Fruit fly (Drosophila melanogaster) whole organism, embryonic: ENCODE measurements around the gene dbf.
A peak's percentile ranks its signal among the peaks of the same experiment; 100 is the strongest.

Source experiments
- Ada2b ChIP-seq: fragments of 200-800 bp; sonication (Bioruptor generic); IDR thresholded peaks from 2 replicates; pipeline ENCODE4 v1.3.6; 2022; ENCODE audit warnings: missing biosample characterization, missing genetic modification characterization
- Bgb ChIP-seq: fragments of 200-800 bp; sonication (Bioruptor generic); IDR thresholded peaks from 2 replicates; pipeline ENCODE4 v1.3.6; 2022; ENCODE audit warnings: missing biosample characterization, missing genetic modification characterization; ENCODE audit not compliant: partially characterized antibody
- CG10543 ChIP-seq: fragments of 200-800 bp; sonication (Bioruptor generic); optimal IDR thresholded peaks from 3 replicates; lab custom pipeline; 2017; ENCODE audit warnings: missing biosample characterization, mild to moderate bottlenecking, missing genetic modification characterization, moderate library complexity
- CG12104 ChIP-seq: fragments of 200-800 bp; sonication (Bioruptor generic); optimal IDR thresholded peaks from 3 replicates; lab custom pipeline; 2016; ENCODE audit warnings: missing biosample characterization, missing genetic modification characterization
- CG12942 ChIP-seq: fragments of 200-800 bp; sonication (Bioruptor generic); optimal IDR thresholded peaks from 3 replicates; lab custom pipeline; 2016; ENCODE audit warnings: missing biosample characterization, missing genetic modification characterization
- CG13775 ChIP-seq: fragments of 200-800 bp; sonication (Bioruptor generic); optimal IDR thresholded peaks from 3 replicates; lab custom pipeline; 2017; ENCODE audit warnings: missing biosample characterization, mild to moderate bottlenecking, missing genetic modification characterization
- CG15269 ChIP-seq: fragments of 200-800 bp; sonication (Bioruptor generic); optimal IDR thresholded peaks from 2 replicates; lab custom pipeline; 2018; ENCODE audit warnings: missing biosample characterization, mild to moderate bottlenecking, missing genetic modification characterization, moderate library complexity
- CG17361 ChIP-seq: fragments of 200-800 bp; sonication (Bioruptor generic); IDR thresholded peaks from 3 replicates; pipeline ENCODE4 v1.3.6; 2022; ENCODE audit warnings: missing biosample characterization, missing genetic modification characterization
- CG2116 ChIP-seq: fragments of 200-800 bp; sonication (Bioruptor generic); optimal IDR thresholded peaks from 3 replicates; lab custom pipeline; 2018; ENCODE audit warnings: missing biosample characterization, mild to moderate bottlenecking, missing genetic modification characterization
- CG3995 ChIP-seq: fragments of 200-800 bp; sonication (Bioruptor generic); optimal IDR thresholded peaks from 3 replicates; lab custom pipeline; 2016; ENCODE audit warnings: missing biosample characterization, missing genetic modification characterization
- CG6765 ChIP-seq: fragments of 200-800 bp; sonication (Bioruptor generic); optimal IDR thresholded peaks from 3 replicates; lab custom pipeline; 2017; ENCODE audit warnings: missing biosample characterization, mild to moderate bottlenecking, missing genetic modification characterization
- CG6854 ChIP-seq: fragments of 200-800 bp; sonication (Bioruptor generic); optimal IDR thresholded peaks from 3 replicates; lab custom pipeline; 2017; ENCODE audit warnings: missing biosample characterization, mild to moderate bottlenecking, missing genetic modification characterization
- CG7839 ChIP-seq: fragments of 200-800 bp; sonication (Bioruptor generic); optimal IDR thresholded peaks from 3 replicates; lab custom pipeline; 2018; ENCODE audit warnings: missing biosample characterization, mild to moderate bottlenecking, missing genetic modification characterization, moderate library complexity
- CG9727 ChIP-seq: fragments of 200-800 bp; sonication (Bioruptor generic); optimal IDR thresholded peaks from 3 replicates; lab custom pipeline; 2017; ENCODE audit warnings: missing biosample characterization, mild to moderate bottlenecking, missing genetic modification characterization
- CG9817 ChIP-seq: fragments of 200-800 bp; sonication (Bioruptor generic); optimal IDR thresholded peaks from 2 replicates; lab custom pipeline; 2018; ENCODE audit warnings: missing biosample characterization, mild to moderate bottlenecking, missing genetic modification characterization, moderate library complexity
- Dfd ChIP-seq, 2 experiments: fragments of >200 bp; optimal IDR thresholded peaks; 2 replicates each; lab custom pipeline; 2017; ENCODE audit warnings: missing biosample characterization in 2 of 2, missing genetic modification characterization in 2 of 2
- Dp ChIP-seq: fragments of 200-800 bp; sonication (Bioruptor generic); optimal IDR thresholded peaks from 2 replicates; lab custom pipeline; 2018; ENCODE audit warnings: missing biosample characterization, mild to moderate bottlenecking, missing genetic modification characterization, moderate library complexity
- Hand ChIP-seq: fragments of 200-800 bp; sonication (Bioruptor generic); optimal IDR thresholded peaks from 2 replicates; lab custom pipeline; 2017; ENCODE audit warnings: mild to moderate bottlenecking, missing biosample characterization, missing genetic modification reagents, missing genetic modification characterization
- Hr78 ChIP-seq, 2 experiments: fragments of 200-800 bp in 1 of 2; fragments of >200 bp in 1 of 2; sonication (Bioruptor generic) in 1 of 2; optimal IDR thresholded peaks; 2 replicates each; lab custom pipeline; 2017 to 2019; ENCODE audit warnings: missing biosample characterization in 2 of 2, missing genetic modification characterization in 2 of 2, mild to moderate bottlenecking in 1 of 2, moderate library complexity in 1 of 2
- Jarid2 ChIP-seq: fragments of 200-800 bp; sonication (Bioruptor generic); optimal IDR thresholded peaks from 3 replicates; lab custom pipeline; 2017; ENCODE audit warnings: mild to moderate bottlenecking, missing biosample characterization, missing genetic modification reagents, missing genetic modification characterization
- Lpt ChIP-seq: fragments of >200 bp; optimal IDR thresholded peaks from 2 replicates; lab custom pipeline; 2018; ENCODE audit warnings: missing biosample characterization, missing genetic modification characterization
- Nf-YC ChIP-seq: fragments of 200-800 bp; optimal IDR thresholded peaks from 3 replicates; lab custom pipeline; 2019; ENCODE audit warnings: missing biosample characterization, mild to moderate bottlenecking, missing genetic modification characterization, moderate library complexity
- Oli ChIP-seq: fragments of 200-800 bp; sonication (Bioruptor generic); optimal IDR thresholded peaks from 2 replicates; lab custom pipeline; 2018; ENCODE audit warnings: missing biosample characterization, mild to moderate bottlenecking, missing genetic modification characterization, moderate library complexity
- Opbp ChIP-seq: fragments of 200-800 bp; sonication (Bioruptor generic); IDR thresholded peaks from 3 replicates; pipeline ENCODE4 v1.3.6; 2022; ENCODE audit warnings: missing biosample characterization, missing genetic modification characterization; ENCODE audit not compliant: partially characterized antibody
- Scr ChIP-seq: fragments of 200-800 bp; sonication (Bioruptor generic); IDR thresholded peaks from 2 replicates; pipeline ENCODE4 v1.3.6; 2022; ENCODE audit warnings: missing biosample characterization, missing genetic modification characterization; ENCODE audit not compliant: partially characterized antibody
- Side ChIP-seq: fragments of 200-800 bp; sonication (Bioruptor generic); optimal IDR thresholded peaks from 2 replicates; lab custom pipeline; 2016; ENCODE audit warnings: missing biosample characterization, missing genetic modification characterization
- Ssrp ChIP-seq: fragments of 200-800 bp; sonication (Bioruptor generic); optimal IDR thresholded peaks from 2 replicates; lab custom pipeline; 2018; ENCODE audit warnings: missing biosample characterization, mild to moderate bottlenecking, missing genetic modification characterization, moderate library complexity
- ab ChIP-seq: fragments of 200-800 bp; sonication (Bioruptor generic); optimal IDR thresholded peaks from 2 replicates; lab custom pipeline; 2016; ENCODE audit warnings: missing biosample characterization, missing genetic modification characterization
- ase ChIP-seq: fragments of 200-800 bp; sonication (Bioruptor generic); IDR thresholded peaks from 3 replicates; pipeline ENCODE4 v1.3.6; 2022; ENCODE audit warnings: missing biosample characterization, missing genetic modification characterization
- az2 ChIP-seq: fragments of 200-800 bp; sonication (Bioruptor generic); optimal IDR thresholded peaks from 3 replicates; lab custom pipeline; 2016; ENCODE audit warnings: missing biosample characterization, missing genetic modification characterization
- bcd ChIP-seq: fragments of 200-800 bp; sonication (Bioruptor generic); optimal IDR thresholded peaks from 2 replicates; lab custom pipeline; 2017; ENCODE audit warnings: missing biosample characterization, mild to moderate bottlenecking, missing genetic modification characterization
- cad ChIP-seq: fragments of >200 bp; optimal IDR thresholded peaks from 2 replicates; lab custom pipeline; 2017; ENCODE audit warnings: missing biosample characterization, missing genetic modification characterization
- chm ChIP-seq: fragments of 200-800 bp; sonication (Bioruptor generic); IDR thresholded peaks from 2 replicates; pipeline ENCODE4 v1.3.6; 2022; ENCODE audit warnings: missing biosample characterization, missing genetic modification characterization
- crc ChIP-seq: fragments of 200-800 bp; sonication (Bioruptor generic); optimal IDR thresholded peaks from 2 replicates; lab custom pipeline; 2016; ENCODE audit warnings: missing biosample characterization, missing genetic modification characterization
- da ChIP-seq: fragments of 200-800 bp; sonication (Bioruptor generic); optimal IDR thresholded peaks from 2 replicates; lab custom pipeline; 2016; ENCODE audit warnings: missing biosample characterization, missing genetic modification characterization
- danr ChIP-seq: fragments of 200-800 bp; sonication (Bioruptor generic); IDR thresholded peaks from 2 replicates; pipeline ENCODE4 v1.3.6; 2022; ENCODE audit warnings: missing biosample characterization, missing genetic modification characterization
- dati ChIP-seq: fragments of 200-800 bp; sonication (Bioruptor generic); IDR thresholded peaks from 2 replicates; pipeline ENCODE4 v1.3.6; 2022; ENCODE audit warnings: missing biosample characterization, missing genetic modification characterization
- dmrt99B ChIP-seq: fragments of 200-800 bp; sonication (Bioruptor generic); optimal IDR thresholded peaks from 2 replicates; lab custom pipeline; 2018; ENCODE audit warnings: missing biosample characterization, mild to moderate bottlenecking, missing genetic modification characterization, moderate library complexity
- fu2 ChIP-seq: fragments of 200-800 bp; sonication (Bioruptor generic); optimal IDR thresholded peaks from 2 replicates; lab custom pipeline; 2016; ENCODE audit warnings: missing biosample characterization, missing genetic modification characterization
- grn ChIP-seq: fragments of 200-800 bp; sonication (Bioruptor generic); optimal IDR thresholded peaks from 3 replicates; lab custom pipeline; 2017; ENCODE audit warnings: missing biosample characterization, missing genetic modification characterization
- ham ChIP-seq: fragments of 200-800 bp; sonication (Bioruptor generic); IDR thresholded peaks from 2 replicates; pipeline ENCODE4 v1.3.6; 2022; ENCODE audit warnings: missing biosample characterization, missing genetic modification characterization
- kay ChIP-seq: fragments of 200-800 bp; sonication (Bioruptor generic); optimal IDR thresholded peaks from 2 replicates; lab custom pipeline; 2016; ENCODE audit warnings: missing biosample characterization, missing genetic modification characterization
- mam ChIP-seq: fragments of 200-800 bp; sonication (Bioruptor generic); optimal IDR thresholded peaks from 3 replicates; lab custom pipeline; 2016; ENCODE audit warnings: missing biosample characterization, missing genetic modification characterization
- mld ChIP-seq: fragments of 200-800 bp; sonication (Bioruptor generic); IDR thresholded peaks from 3 replicates; pipeline ENCODE4 v1.3.6; 2022; ENCODE audit warnings: missing biosample characterization, missing genetic modification characterization; ENCODE audit not compliant: partially characterized antibody
- nerfin-1 ChIP-seq: fragments of 200-800 bp; sonication (Bioruptor generic); optimal IDR thresholded peaks from 3 replicates; lab custom pipeline; 2019; ENCODE audit warnings: missing biosample characterization, mild to moderate bottlenecking, missing genetic modification characterization, moderate library complexity
- pzg ChIP-seq: fragments of 200-800 bp; sonication (Bioruptor generic); optimal IDR thresholded peaks from 3 replicates; lab custom pipeline; 2018; ENCODE audit warnings: missing biosample characterization, mild to moderate bottlenecking, missing genetic modification characterization, moderate library complexity
- sd ChIP-seq: fragments of 200-800 bp; sonication (Bioruptor generic); optimal IDR thresholded peaks from 3 replicates; lab custom pipeline; 2018; ENCODE audit warnings: missing biosample characterization, mild to moderate bottlenecking, missing genetic modification characterization, moderate library complexity
- stc ChIP-seq: fragments of 200-800 bp; sonication (Bioruptor generic); IDR thresholded peaks from 2 replicates; pipeline ENCODE4 v1.3.6; 2022; ENCODE audit warnings: missing biosample characterization, missing genetic modification characterization
- stwl ChIP-seq: fragments of 200-800 bp; sonication (Bioruptor generic); optimal IDR thresholded peaks from 3 replicates; lab custom pipeline; 2018; ENCODE audit warnings: missing biosample characterization, mild to moderate bottlenecking, missing genetic modification characterization, moderate library complexity
- zen2 ChIP-seq: fragments of 200-800 bp; sonication (Bioruptor generic); IDR thresholded peaks from 3 replicates; pipeline ENCODE4 v1.3.6; 2022; ENCODE audit warnings: missing biosample characterization, missing genetic modification characterization; ENCODE audit not compliant: partially characterized antibody
- zfh2 ChIP-seq: fragments of 200-800 bp; sonication (Bioruptor generic); optimal IDR thresholded peaks from 2 replicates; lab custom pipeline; 2016; ENCODE audit warnings: missing biosample characterization, missing genetic modification characterization

dbf gene

DNA sequence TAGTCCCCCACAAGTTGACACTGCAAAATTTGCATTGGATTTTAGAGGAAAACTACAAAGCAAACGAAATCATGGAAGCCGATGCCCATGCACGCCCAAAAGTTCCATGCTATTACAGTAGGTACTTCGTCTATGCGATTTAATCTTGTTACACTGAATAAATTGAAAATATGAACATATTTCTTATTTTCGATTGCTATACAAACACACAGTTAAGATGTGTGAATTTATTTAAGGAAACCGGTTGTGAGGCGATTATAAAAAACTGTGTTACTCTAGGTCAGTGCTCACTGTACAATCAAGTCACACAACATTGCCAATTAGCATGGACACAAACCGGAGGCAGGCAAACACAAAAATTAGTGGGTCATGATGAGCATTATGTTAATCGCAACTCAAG, 14.2 kb downstream of the dbf start (continued):
- TF ChIP-seq dati (GFP tag; lab: Robert Waterston, UW) (peak; percentile 6; the same call in 1 of the 2 replicates), stwl (tag; lab: Kevin White, UChicago) (peak; percentile 4), mam (GFP tag; lab: Kevin White, UChicago) (peak; percentile 79), Side (GFP tag; lab: Kevin White, UChicago) (peak; percentile 72), CG6765 (GFP tag; lab: Kevin White, UChicago) (no peak), cad (GFP tag; lab: Kevin White, UChicago) (no peak), Dfd (GFP tag; optimal IDR thresholded peaks at IDR 0.05; lab: Kevin White, UChicago) (no peak), zfh2 (GFP tag; lab: Kevin White, UChicago) (peak; percentile 59), fu2 (GFP tag; lab: Kevin White, UChicago) (peak; percentile 58), danr (peak; percentile 73), kay (GFP tag; lab: Kevin White, UChicago) (peak; percentile 9), Bgb (no peak), Jarid2 (GFP tag; lab: Kevin White, UChicago) (peak; percentile 21), da (no peak), sd (tag; lab: Kevin White, UChicago) (peak; percentile 55), chm (GFP tag; lab: Robert Waterston, UW) (peak; percentile 60; the same call in 1 of the 2 replicates), CG9817 (tag; lab: Kevin White, UChicago) (peak; percentile 71), ab (GFP tag; lab: Kevin White, UChicago) (peak; percentile 61), CG13775 (GFP tag; lab: Kevin White, UChicago) (peak; percentile 39), grn (no peak), Oli (tag; lab: Kevin White, UChicago) (peak; percentile 84), Nf-YC (tag; lab: Kevin White, UChicago) (peak; percentile 47), CG12942 (GFP tag; lab: Kevin White, UChicago) (peak; percentile 68), bcd (GFP tag; lab: Kevin White, UChicago) (peak; percentile 77), Opbp (GFP tag; lab: Robert Waterston, UW) (no peak), Ada2b (peak; percentile 92), CG12104 (GFP tag; lab: Kevin White, UChicago) (peak; percentile 36), CG3995 (no peak), CG2116 (GFP tag; lab: Kevin White, UChicago) (peak; percentile 40), crc (GFP tag; lab: Kevin White, UChicago) (peak; percentile 71), CG7839 (tag; lab: Kevin White, UChicago) (peak; percentile 80), zen2 (GFP tag; lab: Robert Waterston, UW) (no peak), Hr78 (GFP tag; optimal IDR thresholded peaks at IDR 0.05; lab: Kevin White, UChicago) (no peak), az2 (GFP tag; lab: Kevin White, UChicago) (peak; percentile 76), Ssrp (peak; percentile 61), ham (GFP tag; lab: Robert Waterston, UW) (0 out of 2 replicates have a peak, but pooled peaks have one; percentile 17), nerfin-1 (tag; lab: Kevin White, UChicago) (no peak), stc (GFP tag; lab: Robert Waterston, UW) (peak; percentile 84), pzg (GFP tag; lab: Kevin White, UChicago) (no peak), CG9727 (GFP tag; lab: Kevin White, UChicago) (peak; percentile 52), mld (GFP tag; lab: Robert Waterston, UW) (no peak), Dp (no peak), CG17361 (GFP tag; lab: Robert Waterston, UW) (peak; percentile 74), Lpt (no peak), Scr (GFP tag; lab: Robert Waterston, UW) (no peak), Hand (no peak), dmrt99B (tag; lab: Kevin White, UChicago) (peak; percentile 87), CG10543 (GFP tag; lab: Kevin White, UChicago) (no peak), ase (peak; percentile 86), CG6854 (GFP tag; lab: Kevin White, UChicago) (no peak), CG15269 (tag; lab: Kevin White, UChicago) (peak; percentile 88)
